Fruit fly (Drosophila melanogaster) whole organism, wandering third instar larva: ENCODE measurements around the gene CG33178.

Source experiments
- Hr78 ChIP-seq: fragments of >200 bp; optimal IDR thresholded peaks from 2 replicates; lab custom pipeline; 2017; ENCODE audit warnings: missing biosample characterization, missing genetic modification characterization
- br ChIP-seq: fragments of 200-800 bp; sonication (Bioruptor generic); optimal IDR thresholded peaks from 2 replicates; lab custom pipeline; 2016; ENCODE audit warnings: missing biosample characterization, missing genetic modification characterization
- dl ChIP-seq, 2 experiments: fragments of 175-275, 200-275 bp in 1 of 2; fragments of 200-275 bp in 1 of 2; sonication (Bioruptor generic); optimal IDR thresholded peaks; lab custom pipeline; 2018; ENCODE audit warnings: mild to moderate bottlenecking in 2 of 2, missing biosample characterization in 2 of 2, missing genetic modification characterization in 2 of 2, moderate library complexity in 2 of 2; ENCODE audit not compliant: partially characterized antibody in 2 of 2, insufficient read depth in 1 of 2
- h ChIP-seq: fragments of 200-800 bp; sonication (Bioruptor generic); optimal IDR thresholded peaks from 3 replicates; lab custom pipeline; 2016; ENCODE audit warnings: missing biosample characterization, mild to moderate bottlenecking, missing genetic modification characterization

DNA sequence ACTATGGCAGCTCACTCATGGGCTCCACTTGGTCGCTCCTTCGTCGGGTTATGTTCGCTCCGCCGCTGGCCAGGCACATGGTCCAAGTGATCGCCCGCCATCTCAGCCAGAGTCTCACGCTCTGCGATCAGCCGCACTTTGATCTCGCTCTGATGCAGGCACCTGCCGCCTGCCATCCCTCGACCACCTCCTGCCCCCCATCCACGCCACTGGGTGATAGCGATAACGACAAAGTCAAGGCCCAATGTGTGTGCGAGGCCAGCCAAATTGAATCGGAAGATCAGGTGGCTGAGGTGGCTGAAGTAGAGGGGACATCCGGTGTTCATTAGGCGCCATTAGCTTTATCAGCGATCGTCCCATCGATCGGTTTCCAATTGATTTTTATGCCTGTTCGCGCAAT, 14.1 kb upstream of the CG33178 start:
- TF ChIP-seq h (GFP tag; lab: Kevin White, UChicago): no peak
- no peak for TF ChIP-seq dl (GFP tag; optimal IDR thresholded peaks at IDR 0.05; lab: Kevin White, UChicago; ENCODE audit: insufficient read depth in 1 of 2, partially characterized antibody in 2 of 2)
- TF ChIP-seq br (GFP tag; lab: Kevin White, UChicago): no peak
- no peak for TF ChIP-seq Hr78 (GFP tag; lab: Kevin White, UChicago)
